Worm (Caenorhabditis elegans): ENCODE results near the gene cec-8.

Gene cec-8

DNA sequence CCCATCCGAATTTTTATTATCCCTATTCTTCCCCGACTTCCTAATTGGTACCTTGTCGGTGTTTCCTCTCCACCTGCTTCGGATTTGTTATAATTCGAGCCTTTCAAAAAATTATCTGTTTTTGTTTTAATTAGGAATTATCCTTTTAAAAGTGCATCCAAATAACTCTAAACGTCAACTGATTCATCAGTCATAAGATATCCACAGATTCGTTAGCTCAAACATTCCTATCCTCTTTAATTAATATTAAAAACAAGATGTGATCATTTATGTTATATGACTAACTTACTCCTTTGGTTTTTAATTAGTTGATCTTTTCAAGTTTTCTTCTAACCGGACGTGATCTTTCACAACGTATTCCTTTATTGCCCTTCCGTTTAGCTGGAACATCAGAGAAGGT is 17.7 kb downstream of the cec-8 start:
- TF ChIP-seq fkh-2 (tag; optimal IDR thresholded peaks at IDR 0.05) (no peak), fkh-10 (GFP tag; optimal IDR thresholded peaks at IDR 0.05) (no peak), ceh-82 (tag; optimal IDR thresholded peaks at IDR 0.05) (no peak), tbx-2 (tag; optimal IDR thresholded peaks at IDR 0.05) (no peak), lin-15B (tag; optimal IDR thresholded peaks at IDR 0.05) (no peak), zag-1 (tag; optimal IDR thresholded peaks at IDR 0.05) (no peak), snpc-4 (tag; optimal IDR thresholded peaks at IDR 0.05) (no peak), lsy-12 (tag; optimal IDR thresholded peaks at IDR 0.05) (no peak), unc-39 (tag; optimal IDR thresholded peaks at IDR 0.05) (no peak), nhr-28 (tag; optimal IDR thresholded peaks at IDR 0.05) (no peak), elt-2 (tag; optimal IDR thresholded peaks at IDR 0.05) (no peak), nfya-1 (tag; optimal IDR thresholded peaks at IDR 0.05; ENCODE audit: insufficient read depth) (no peak), ztf-4 (tag; optimal IDR thresholded peaks at IDR 0.05) (no peak)

DNA sequence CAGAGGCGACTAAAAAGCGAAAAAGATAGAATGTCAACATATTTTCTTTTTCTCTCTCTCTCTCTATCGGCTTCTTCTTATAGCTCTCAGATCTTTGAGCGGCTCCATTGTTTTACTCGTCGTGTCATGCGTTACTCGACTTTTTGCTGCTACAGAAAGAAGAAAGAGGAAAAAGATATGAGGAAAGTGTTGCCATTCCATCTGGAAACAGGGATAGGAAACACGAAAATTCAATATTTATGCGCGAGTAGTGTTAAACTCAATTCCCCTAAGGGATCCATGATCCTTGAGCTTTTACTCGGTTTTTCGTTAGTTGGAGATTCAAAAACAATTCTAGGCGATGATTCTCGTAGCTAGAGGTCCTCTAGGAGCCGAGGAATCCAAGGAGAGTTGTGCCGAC is 26.7 kb downstream of the cec-8 start:
- no peak for TF ChIP-seq elt-2 (tag; optimal IDR thresholded peaks at IDR 0.05)
- TF ChIP-seq lin-15B (tag; optimal IDR thresholded peaks at IDR 0.05) = no peak

DNA sequence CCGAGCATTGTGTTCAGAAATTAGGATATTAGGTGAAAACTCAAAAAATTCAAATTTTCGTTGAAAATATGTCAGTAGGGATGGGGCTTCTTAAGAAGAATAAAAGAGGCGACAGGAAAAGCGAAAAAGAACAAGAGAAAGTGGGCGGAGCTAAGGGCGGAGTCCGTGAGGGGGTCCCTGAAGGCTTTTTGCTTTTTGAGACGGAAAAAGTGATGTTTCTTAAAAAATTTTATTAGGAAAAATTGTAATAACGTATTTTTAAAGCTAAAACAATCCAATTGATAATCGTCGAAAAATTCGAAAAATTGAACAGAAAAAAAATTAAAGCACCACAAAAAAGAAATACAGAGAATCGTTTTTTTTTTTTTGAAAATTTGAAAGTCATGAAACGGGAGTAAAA is 34.6 kb downstream of the cec-8 start, which contains the start of gene Y55B1BR.6:
Gene Y55B1BR.6 (minus strand): TSS at position 101 of the 400 bp plus-strand sequence.
- TF ChIP-seq elt-1 (tag; optimal IDR thresholded peaks at IDR 0.05) (no peak), elt-2 (tag; optimal IDR thresholded peaks at IDR 0.05) (no peak), nhr-12 (tag; optimal IDR thresholded peaks at IDR 0.05) (no peak), ZK546.5 (tag; optimal IDR thresholded peaks at IDR 0.05) (no peak), tbx-2 (tag; optimal IDR thresholded peaks at IDR 0.05) (no peak), nhr-67 (tag; optimal IDR thresholded peaks at IDR 0.05) (no peak), ama-1 (optimal IDR thresholded peaks at IDR 0.05) (no peak)

DNA sequence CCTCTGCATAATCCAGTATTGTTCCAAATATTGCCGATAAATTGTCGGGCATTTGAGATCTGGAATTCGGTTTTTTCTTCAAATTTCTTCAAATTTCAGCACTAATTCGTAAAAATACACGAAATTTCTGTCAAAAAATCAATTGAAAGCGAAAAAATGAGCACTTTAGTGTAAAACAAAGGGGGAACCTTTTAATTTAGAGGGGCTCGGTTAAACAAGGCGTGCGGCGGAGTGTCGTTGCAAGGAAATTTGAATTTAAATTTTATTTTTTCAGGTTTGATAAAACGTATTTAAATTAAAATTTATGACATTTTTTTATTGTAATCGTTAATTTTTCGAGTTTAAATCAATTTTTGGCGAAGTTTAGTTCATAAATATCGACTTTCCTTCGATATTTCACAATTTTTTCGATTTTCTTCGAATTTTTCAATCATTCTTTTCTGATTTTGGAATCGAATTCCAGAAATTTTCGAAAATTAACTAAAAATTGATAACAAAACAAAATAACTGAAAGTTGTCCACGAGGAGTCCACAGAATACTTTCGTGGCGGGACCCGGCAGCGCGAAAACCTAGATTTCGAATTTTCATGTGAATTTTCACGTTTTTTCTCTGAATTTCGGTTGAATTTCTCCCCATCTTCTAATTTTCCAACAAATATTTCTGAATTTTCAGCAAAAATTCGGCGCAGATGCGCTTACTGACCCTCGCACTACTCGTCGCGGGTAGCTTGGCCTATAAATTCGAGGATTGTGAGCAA is 42.7 kb downstream of the cec-8 start, which contains the start of the genes magu-1 and nemp-1:
Gene magu-1 (minus strand): TSS at position 59 of the 758 bp plus-strand sequence.
Gene nemp-1 (plus strand): TSS at position 674 of the 758 bp plus-strand sequence.
- no peak for TF ChIP-seq jun-1 (tag; optimal IDR thresholded peaks at IDR 0.05)
- TF ChIP-seq egl-27 (tag; optimal IDR thresholded peaks at IDR 0.05) = no peak
- TF ChIP-seq ceh-9 (tag; optimal IDR thresholded peaks at IDR 0.05) = no peak
- peak; percentile 17 for TF ChIP-seq lin-15B (tag; optimal IDR thresholded peaks at IDR 0.05)
- TF ChIP-seq pha-4 (tag; optimal IDR thresholded peaks at IDR 0.05) = peak; percentile 8
- no peak for TF ChIP-seq sea-2 (GFP tag; optimal IDR thresholded peaks at IDR 0.05)
- no peak for TF ChIP-seq nhr-12 (tag; optimal IDR thresholded peaks at IDR 0.05)

DNA sequence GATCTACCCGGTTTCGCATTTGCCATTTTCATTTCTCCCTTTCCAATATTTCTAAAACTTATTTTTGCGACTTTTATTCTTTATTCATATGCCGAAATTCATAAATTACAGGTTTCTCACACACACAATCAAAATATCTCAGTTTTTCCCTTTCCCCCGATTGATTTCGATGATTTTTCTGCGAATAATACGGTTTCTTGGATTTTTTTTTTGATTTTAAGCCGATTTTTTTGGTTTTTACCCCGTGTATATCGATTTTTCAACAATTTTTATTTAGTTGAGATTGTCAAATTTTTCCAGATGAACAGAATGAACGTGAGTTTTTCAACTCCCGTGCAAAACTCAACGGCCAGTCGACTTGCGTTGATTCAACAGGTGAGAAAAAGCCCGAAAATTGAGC is 46.0 kb downstream of the cec-8 start, which contains the start of gene mat-3:
Gene mat-3 (plus strand): TSS at position 301 of the 400 bp plus-strand sequence.
- TF ChIP-seq mml-1 (tag; optimal IDR thresholded peaks at IDR 0.05) (no peak), ceh-28 (tag; optimal IDR thresholded peaks at IDR 0.05) (no peak), skn-1 (tag; optimal IDR thresholded peaks at IDR 0.05) (no peak), lin-39 (tag; optimal IDR thresholded peaks at IDR 0.05) (no peak), eor-1 (tag; optimal IDR thresholded peaks at IDR 0.05) (no peak), tbx-2 (tag; optimal IDR thresholded peaks at IDR 0.05) (no peak), nhr-11 (tag; optimal IDR thresholded peaks at IDR 0.05) (no peak), ztf-11 (tag; optimal IDR thresholded peaks at IDR 0.05) (no peak), pha-4 (tag; optimal IDR thresholded peaks at IDR 0.05) (no peak), lin-15B (tag; optimal IDR thresholded peaks at IDR 0.05) (no peak), lsy-12 (tag; optimal IDR thresholded peaks at IDR 0.05) (no peak), mdl-1 (tag; optimal IDR thresholded peaks at IDR 0.05) (no peak), snpc-4 (tag; optimal IDR thresholded peaks at IDR 0.05) (no peak), unc-39 (tag; optimal IDR thresholded peaks at IDR 0.05) (no peak), ceh-82 (tag; optimal IDR thresholded peaks at IDR 0.05) (no peak), nhr-12 (tag; optimal IDR thresholded peaks at IDR 0.05) (no peak), ama-1 (optimal IDR thresholded peaks at IDR 0.05) (no peak), daf-12 (tag; optimal IDR thresholded peaks at IDR 0.05) (no peak), nhr-237 (tag; optimal IDR thresholded peaks at IDR 0.05) (no peak)

Measured in whole organism, L3 larva.